Fruit fly (Drosophila melanogaster) whole organism, pupa: ENCODE results near the gene Sfp26Ac.

Experiments
- CG12605 ChIP-seq: fragments of 200-800 bp; sonication (Bioruptor generic); IDR thresholded peaks from 2 replicates; pipeline ENCODE4 v1.3.6; 2022; ENCODE audit warnings: missing biosample characterization, missing genetic modification characterization
- CG13204 ChIP-seq: fragments of 200-800 bp; sonication (Bioruptor generic); optimal IDR thresholded peaks from 2 replicates; lab custom pipeline; 2018; ENCODE audit warnings: missing biosample characterization, mild to moderate bottlenecking, missing genetic modification characterization, moderate library complexity
- CG14655 ChIP-seq: fragments of 200-800 bp; sonication (Bioruptor generic); optimal IDR thresholded peaks from 3 replicates; lab custom pipeline; 2017; ENCODE audit warnings: mild to moderate bottlenecking, missing biosample characterization, missing genetic modification reagents, missing genetic modification characterization
- CG15710 ChIP-seq: fragments of 200-800 bp; sonication (Bioruptor generic); optimal IDR thresholded peaks from 2 replicates; lab custom pipeline; 2018; ENCODE audit warnings: missing biosample characterization, mild to moderate bottlenecking, missing genetic modification characterization, moderate library complexity
- CG17806 ChIP-seq: fragments of 200-800 bp; sonication (Bioruptor generic); optimal IDR thresholded peaks from 2 replicates; lab custom pipeline; 2018; ENCODE audit warnings: missing biosample characterization, mild to moderate bottlenecking, missing genetic modification characterization, moderate library complexity
- CG32121 ChIP-seq: fragments of 200-800 bp; sonication (Bioruptor generic); IDR thresholded peaks from 2 replicates; pipeline ENCODE4 v1.3.6; 2022; ENCODE audit warnings: missing biosample characterization, missing genetic modification characterization
- CG34367 ChIP-seq: fragments of 200-800 bp; sonication (Bioruptor generic); optimal IDR thresholded peaks from 2 replicates; lab custom pipeline; 2018; ENCODE audit warnings: missing biosample characterization, mild to moderate bottlenecking, missing genetic modification characterization
- CG4496 ChIP-seq: fragments of 200-800 bp; sonication (Bioruptor generic); IDR thresholded peaks from 3 replicates; pipeline ENCODE4 v1.3.6; 2022; ENCODE audit warnings: missing biosample characterization, missing genetic modification characterization
- CG9948 ChIP-seq: fragments of 200-800 bp; sonication (Bioruptor generic); optimal IDR thresholded peaks from 2 replicates; lab custom pipeline; 2018; ENCODE audit warnings: missing biosample characterization, mild to moderate bottlenecking, missing genetic modification characterization, moderate library complexity
- D1 ChIP-seq: fragments of 200-800 bp; sonication (Bioruptor generic); optimal IDR thresholded peaks from 2 replicates; lab custom pipeline; 2018; ENCODE audit warnings: missing biosample characterization, mild to moderate bottlenecking, missing genetic modification characterization, moderate library complexity
- EcR ChIP-seq: fragments of 200-800 bp; sonication (Bioruptor generic); optimal IDR thresholded peaks from 3 replicates; lab custom pipeline; 2019; ENCODE audit warnings: missing biosample characterization, missing genetic modification characterization, mild to moderate bottlenecking, moderate library complexity, missing genetic modification reagents
- Ets98B ChIP-seq: fragments of 200-800 bp; sonication (Bioruptor generic); IDR thresholded peaks from 2 replicates; pipeline ENCODE4 v1.3.6; 2022; ENCODE audit warnings: missing biosample characterization, missing genetic modification characterization
- Pif1A ChIP-seq: fragments of 200-800 bp; sonication (Bioruptor generic); optimal IDR thresholded peaks from 3 replicates; lab custom pipeline; 2016; ENCODE audit warnings: missing biosample characterization, missing genetic modification characterization
- Pif1B ChIP-seq: fragments of 200-800 bp; sonication (Bioruptor generic); optimal IDR thresholded peaks from 3 replicates; lab custom pipeline; 2016; ENCODE audit warnings: missing biosample characterization, missing genetic modification characterization
- Snoo ChIP-seq: fragments of 200-800 bp; sonication (Bioruptor generic); optimal IDR thresholded peaks from 3 replicates; lab custom pipeline; 2017; ENCODE audit warnings: missing biosample characterization, mild to moderate bottlenecking, missing genetic modification characterization, inconsistent platforms
- fd96Ca ChIP-seq: fragments of 200-800 bp; sonication (Bioruptor generic); IDR thresholded peaks from 3 replicates; pipeline ENCODE4 v1.3.6; 2022; ENCODE audit warnings: missing biosample characterization, missing genetic modification characterization
- rn ChIP-seq: fragments of 200-800 bp; sonication (Bioruptor generic); IDR thresholded peaks from 2 replicates; pipeline ENCODE4 v1.3.6; 2022; ENCODE audit warnings: missing biosample characterization, missing genetic modification characterization

The Sfp26Ac gene

DNA sequence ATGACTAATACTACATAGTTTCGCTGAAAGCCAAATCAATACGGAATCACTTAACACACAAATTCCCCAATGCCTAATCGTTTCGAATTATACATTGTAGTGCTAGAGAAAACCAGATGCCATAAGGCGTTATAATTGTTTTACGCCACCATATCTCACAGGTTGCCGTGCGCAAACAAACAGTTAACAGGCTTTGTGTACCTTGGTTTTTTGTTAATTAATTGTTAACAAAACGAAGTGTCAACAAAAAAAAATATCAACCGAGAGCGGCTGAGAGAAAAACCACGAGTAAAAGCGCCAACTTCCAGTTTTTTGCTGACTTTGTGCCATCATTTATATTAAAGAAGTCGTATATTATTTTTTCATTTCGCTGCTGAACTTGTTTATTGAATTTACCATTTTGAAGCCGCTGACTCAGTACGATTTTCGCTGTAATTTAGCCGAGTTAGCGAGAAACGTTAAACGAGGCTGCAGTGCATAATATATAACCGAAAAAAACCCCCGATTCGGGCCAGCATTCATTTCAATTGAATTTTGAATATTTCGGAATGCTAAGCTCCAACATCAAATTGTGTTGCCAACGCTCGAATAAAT, 8.0 kb downstream of the Sfp26Ac start:
- no peak for TF ChIP-seq Pif1B (GFP tag; lab: Kevin White, UChicago)
- no peak for TF ChIP-seq CG13204 (GFP tag; lab: Kevin White, UChicago)
- TF ChIP-seq CG34367 (tag; lab: Kevin White, UChicago): no peak
- no peak for TF ChIP-seq Snoo (tag; lab: Kevin White, UChicago)
- TF ChIP-seq CG17806 (tag; lab: Kevin White, UChicago): no peak
- no peak for TF ChIP-seq rn (GFP tag; lab: Robert Waterston, UW)
- TF ChIP-seq fd96Ca (GFP tag; lab: Robert Waterston, UW): no peak
- TF ChIP-seq CG12605 (GFP tag; lab: Robert Waterston, UW): no peak
- no peak for TF ChIP-seq EcR (GFP tag; lab: Kevin White, UChicago)
- TF ChIP-seq CG14655: no peak
- no peak for TF ChIP-seq Ets98B (GFP tag; lab: Robert Waterston, UW)

DNA sequence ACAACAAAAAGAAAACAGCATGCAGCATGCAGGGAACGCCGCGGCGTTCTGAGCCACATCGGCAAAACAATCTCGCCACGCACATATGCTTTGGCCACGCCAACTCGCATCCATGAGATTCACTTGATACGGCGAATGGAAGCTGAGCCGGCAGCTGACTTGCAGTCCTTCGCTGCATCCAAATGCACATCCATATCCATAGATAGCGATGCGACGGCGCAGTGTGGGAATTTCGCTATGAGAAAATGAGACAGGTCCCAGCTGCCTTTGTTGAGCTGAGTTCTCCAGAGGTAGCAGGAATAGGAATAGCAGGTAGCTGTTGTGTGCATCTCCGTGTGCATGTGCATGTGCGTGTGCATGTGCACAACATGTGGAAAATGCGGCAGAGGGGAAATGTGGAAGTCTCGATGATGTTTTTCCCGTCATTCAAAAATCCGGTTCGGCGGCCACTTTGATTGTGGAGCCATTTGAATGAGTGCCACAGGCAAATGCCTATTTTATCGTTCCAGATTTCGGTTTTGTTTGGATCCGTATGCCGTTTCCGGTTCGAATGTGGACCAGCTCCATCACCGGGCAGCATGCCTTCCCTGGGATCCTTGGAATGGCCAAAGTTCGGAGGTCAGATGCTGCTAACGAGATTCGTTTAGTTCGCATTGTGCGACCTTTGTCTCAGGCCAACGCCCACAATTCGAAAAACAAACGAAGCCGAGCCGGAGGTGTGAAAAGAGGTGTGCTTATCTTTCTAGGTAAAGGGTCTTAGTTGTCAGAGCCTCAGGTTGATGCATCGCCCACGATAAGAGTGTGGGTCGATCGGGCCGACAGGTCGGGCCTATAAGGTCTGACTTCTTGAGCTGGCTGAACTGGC, 13.5 kb downstream of the Sfp26Ac start:
- TF ChIP-seq CG9948 (tag; lab: Kevin White, UChicago): no peak
- no peak for TF ChIP-seq rn (GFP tag; lab: Robert Waterston, UW)
- peak; percentile 24; the same call in 1 of the 3 replicates for TF ChIP-seq CG4496 (GFP tag; lab: Robert Waterston, UW)
- no peak for TF ChIP-seq Pif1A (GFP tag; lab: Kevin White, UChicago)
- TF ChIP-seq CG34367 (tag; lab: Kevin White, UChicago): no peak
- no peak for TF ChIP-seq EcR (GFP tag; lab: Kevin White, UChicago)

DNA sequence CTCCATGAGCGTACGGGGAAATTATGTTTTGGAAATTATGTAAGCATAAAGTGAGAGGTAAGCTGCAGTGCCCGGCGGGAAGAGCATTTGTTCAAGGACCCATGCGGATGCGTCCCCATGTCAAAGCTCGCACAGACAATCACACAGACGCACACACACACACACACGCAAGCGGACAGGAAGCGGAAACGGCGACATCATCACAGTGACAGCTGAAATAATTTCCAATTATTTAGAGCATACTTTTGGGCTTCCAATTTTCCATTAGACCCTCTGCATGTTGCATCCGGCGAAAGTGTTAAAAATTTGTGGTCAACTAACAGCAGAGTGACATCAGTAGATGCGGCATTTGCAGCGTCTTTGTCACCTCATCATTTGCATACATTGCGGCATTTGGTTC, 17.8 kb downstream of the Sfp26Ac start:
- TF ChIP-seq CG14655 (no peak), CG4496 (GFP tag; lab: Robert Waterston, UW) (peak; percentile 62), EcR (GFP tag; lab: Kevin White, UChicago) (no peak), Pif1A (GFP tag; lab: Kevin White, UChicago) (no peak), CG32121 (GFP tag; lab: Robert Waterston, UW) (no peak)

DNA sequence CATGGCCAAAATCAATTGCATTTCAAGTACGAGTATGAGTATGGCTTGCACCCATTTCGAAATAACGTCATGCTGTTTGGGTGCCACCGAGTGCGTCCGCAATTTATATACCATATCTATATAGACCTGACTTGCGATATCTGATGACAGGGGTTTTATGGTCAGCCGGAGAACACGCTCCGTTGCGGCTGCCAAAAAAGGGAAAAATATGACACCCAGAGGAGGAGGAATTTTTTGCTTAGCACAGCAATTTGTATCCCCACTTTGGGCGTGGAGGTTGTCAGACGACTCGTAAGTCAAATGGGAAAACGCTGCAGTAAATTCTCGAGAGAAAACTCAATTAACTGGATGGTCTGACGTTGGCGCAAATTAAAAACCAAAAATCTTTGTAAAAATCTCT, 27.8 kb downstream of the Sfp26Ac start:
- TF ChIP-seq CG34367 (tag; lab: Kevin White, UChicago): no peak
- no peak for TF ChIP-seq D1 (tag; lab: Kevin White, UChicago)
- TF ChIP-seq CG13204 (GFP tag; lab: Kevin White, UChicago): no peak
- no peak for TF ChIP-seq rn (GFP tag; lab: Robert Waterston, UW)
- TF ChIP-seq CG15710 (tag; lab: Kevin White, UChicago): no peak
